Worm (Caenorhabditis elegans) whole organism, L4 larva: ENCODE measurements around the gene ttll-4.

Experiments
- D1046.2 ChIP-seq: fragments of 200-800 bp; sonication (Bioruptor generic); IDR thresholded peaks from 2 replicates; pipeline ENCODE4 v1.3.6; 2022; ENCODE audit warnings: missing genetic modification characterization, missing compliant biosample characterization
- F37D6.2 ChIP-seq: sonication (generic microtip); optimal IDR thresholded peaks from 2 replicates; lab custom pipeline; 2016; ENCODE audit warnings: mild to moderate bottlenecking, missing genetic modification characterization, missing compliant biosample characterization
- F49E8.2 ChIP-seq: sonication (generic microtip); optimal IDR thresholded peaks from 2 replicates; lab custom pipeline; 2016; ENCODE audit warnings: missing compliant biosample characterization, mild to moderate bottlenecking, missing genetic modification characterization, borderline replicate concordance
- R02D3.7 ChIP-seq: fragments of 150-350 bp; sonication (generic microtip); optimal IDR thresholded peaks from 3 replicates; lab custom pipeline; 2014; ENCODE audit warnings: missing biosample characterization, missing genetic modification characterization
- T20F7.1 ChIP-seq: fragments of 200-800 bp; sonication (Bioruptor generic); optimal IDR thresholded peaks from 2 replicates; lab custom pipeline; 2018; ENCODE audit warnings: mild to moderate bottlenecking, missing genetic modification characterization, missing compliant biosample characterization
- ZK337.2 ChIP-seq: fragments of 200-800 bp; sonication (Bioruptor generic); IDR thresholded peaks from 2 replicates; pipeline ENCODE4 v1.3.6; 2022; ENCODE audit warnings: missing genetic modification reagents, missing genetic modification characterization, missing compliant biosample characterization
- ZK546.5 ChIP-seq, 2 experiments: sonication (generic microtip); optimal IDR thresholded peaks; 2 replicates each; lab custom pipeline; 2017; ENCODE audit warnings: missing biosample characterization in 2 of 2, missing genetic modification characterization in 2 of 2
- aha-1 ChIP-seq: fragments of 150-350 bp; peaks from one replicate; lab custom pipeline; 2014; ENCODE audit warnings: missing biosample characterization, missing genetic modification characterization
- aly-2 ChIP-seq: sonication (generic microtip); optimal IDR thresholded peaks from 2 replicates; lab custom pipeline; 2018; ENCODE audit warnings: missing biosample characterization, missing genetic modification characterization
- ama-1 ChIP-seq: fragments of 150-350 bp; optimal IDR thresholded peaks from 2 replicates; lab custom pipeline; 2014; ENCODE audit warnings: inconsistent platforms, mixed read lengths
- attf-4 ChIP-seq: sonication (generic microtip); optimal IDR thresholded peaks from 3 replicates; lab custom pipeline; 2017; ENCODE audit warnings: missing biosample characterization, missing genetic modification characterization
- ceh-20 ChIP-seq: fragments of 200-800 bp; sonication (Bioruptor generic); IDR thresholded peaks from 2 replicates; pipeline ENCODE4 v1.3.6; 2022; ENCODE audit warnings: missing genetic modification reagents, missing genetic modification characterization, missing compliant biosample characterization
- ceh-32 ChIP-seq: sonication (generic microtip); optimal IDR thresholded peaks from 2 replicates; lab custom pipeline; 2016; ENCODE audit warnings: mild to moderate bottlenecking, missing genetic modification characterization, missing compliant biosample characterization; ENCODE audit not compliant: poor library complexity
- ceh-82 ChIP-seq: sonication (generic microtip); optimal IDR thresholded peaks from 2 replicates; lab custom pipeline; 2017; ENCODE audit warnings: missing biosample characterization, missing genetic modification characterization
- ces-1 ChIP-seq: fragments of 150-350 bp; sonication (generic microtip); optimal IDR thresholded peaks from 4 replicates; lab custom pipeline; 2014; ENCODE audit warnings: missing biosample characterization, missing genetic modification reagents, missing genetic modification characterization
- cey-2 ChIP-seq: sonication (generic microtip); optimal IDR thresholded peaks from 3 replicates; lab custom pipeline; 2017; ENCODE audit warnings: missing genetic modification characterization, mild to moderate bottlenecking, missing compliant biosample characterization, antibody characterized with exemption, borderline replicate concordance; ENCODE audit not compliant: insufficient read depth
- dmd-6 ChIP-seq: fragments of 200-800 bp; sonication (Bioruptor generic); IDR thresholded peaks from 2 replicates; pipeline ENCODE4 v1.3.6; 2022; ENCODE audit warnings: missing genetic modification reagents, missing genetic modification characterization, missing compliant biosample characterization
- dmd-8 ChIP-seq: fragments of 200-800 bp; sonication (Bioruptor generic); IDR thresholded peaks from 2 replicates; pipeline ENCODE4 v1.3.6; 2022; ENCODE audit warnings: missing genetic modification characterization, missing compliant biosample characterization
- dpl-1 ChIP-seq: fragments of 150-350 bp; optimal IDR thresholded peaks from 2 replicates; lab custom pipeline; 2014; ENCODE audit warnings: missing biosample characterization, missing genetic modification reagents, missing genetic modification characterization
- fos-1 ChIP-seq: fragments of 150-350 bp; optimal IDR thresholded peaks from 2 replicates; lab custom pipeline; 2014; ENCODE audit warnings: missing biosample characterization, missing genetic modification characterization
- hlh-30 ChIP-seq: sonication (generic microtip); optimal IDR thresholded peaks from 2 replicates; lab custom pipeline; 2017; ENCODE audit warnings: antibody characterized with exemption, mild to moderate bottlenecking, missing genetic modification characterization, missing compliant biosample characterization; ENCODE audit not compliant: insufficient read depth
- hmg-1.1 ChIP-seq: fragments of 200-800 bp; sonication (Bioruptor generic); IDR thresholded peaks from 2 replicates; pipeline ENCODE4 v1.3.6; 2022; ENCODE audit warnings: missing genetic modification reagents, missing genetic modification characterization, missing compliant biosample characterization
- jun-1 ChIP-seq: fragments of 150-350 bp; optimal IDR thresholded peaks from 2 replicates; lab custom pipeline; 2014; ENCODE audit warnings: missing biosample characterization, missing genetic modification reagents, missing genetic modification characterization
- lin-15B ChIP-seq: fragments of 150-350 bp; sonication (generic microtip); optimal IDR thresholded peaks from 3 replicates; lab custom pipeline; 2014; ENCODE audit warnings: missing biosample characterization, missing genetic modification characterization
- lin-38 ChIP-seq: fragments of 200-800 bp; sonication (Bioruptor generic); IDR thresholded peaks from 2 replicates; pipeline ENCODE4 v1.3.6; 2022; ENCODE audit warnings: missing genetic modification reagents, missing genetic modification characterization, missing compliant biosample characterization
- madf-9 ChIP-seq: fragments of 200-800 bp; sonication (Bioruptor generic); conservative IDR thresholded peaks from 2 replicates; pipeline ENCODE4 v1.3.6; 2022; ENCODE audit warnings: missing genetic modification reagents, missing genetic modification characterization, missing compliant biosample characterization
- mdl-1 ChIP-seq, 2 experiments: fragments of 150-350 bp in 1 of 2; sonication (generic microtip) in 1 of 2; optimal IDR thresholded peaks; 2 replicates each; lab custom pipeline; 2014 to 2017; ENCODE audit warnings: missing biosample characterization in 2 of 2, missing genetic modification characterization in 2 of 2
- mdt-29 ChIP-seq: fragments of 200-800 bp; sonication (Bioruptor generic); IDR thresholded peaks from 2 replicates; pipeline ENCODE4 v1.3.6; 2022; ENCODE audit warnings: missing genetic modification reagents, missing genetic modification characterization, missing compliant biosample characterization
- mes-2 ChIP-seq: sonication (generic microtip); optimal IDR thresholded peaks from 2 replicates; lab custom pipeline; 2016; ENCODE audit warnings: missing genotype, mild to moderate bottlenecking, missing genetic modification characterization, missing compliant biosample characterization; ENCODE audit not compliant: poor library complexity, severe bottlenecking
- mxl-2 ChIP-seq: fragments of 200-800 bp; sonication (Bioruptor generic); conservative IDR thresholded peaks from 2 replicates; pipeline ENCODE4 v1.3.6; 2022; ENCODE audit warnings: missing genetic modification reagents, missing genetic modification characterization, missing compliant biosample characterization
- nhr-102 ChIP-seq: sonication (generic microtip); optimal IDR thresholded peaks from 2 replicates; lab custom pipeline; 2016; ENCODE audit warnings: mild to moderate bottlenecking, missing genetic modification characterization, moderate library complexity, missing compliant biosample characterization
- nhr-11 ChIP-seq: fragments of 150-350 bp; optimal IDR thresholded peaks from 2 replicates; lab custom pipeline; 2014; ENCODE audit warnings: missing biosample characterization, missing genetic modification characterization
- nhr-28 ChIP-seq: fragments of 150-350 bp; optimal IDR thresholded peaks from 2 replicates; lab custom pipeline; 2014; ENCODE audit warnings: missing biosample characterization, missing genetic modification characterization
- nhr-6 ChIP-seq: fragments of 150-350 bp; optimal IDR thresholded peaks from 2 replicates; lab custom pipeline; 2014; ENCODE audit warnings: missing biosample characterization, missing genetic modification characterization
- php-3 ChIP-seq: fragments of 200-800 bp; sonication (Bioruptor generic); IDR thresholded peaks from 2 replicates; pipeline ENCODE4 v1.3.6; 2022; ENCODE audit warnings: missing genetic modification reagents, missing genetic modification characterization, missing compliant biosample characterization
- saeg-2 ChIP-seq: fragments of 200-800 bp; sonication (Bioruptor generic); IDR thresholded peaks from 2 replicates; pipeline ENCODE4 v1.3.6; 2022; ENCODE audit warnings: missing genetic modification reagents, missing genetic modification characterization, missing compliant biosample characterization
- skn-1 ChIP-seq: fragments of 150-350 bp; optimal IDR thresholded peaks from 2 replicates; lab custom pipeline; 2014; ENCODE audit warnings: missing biosample characterization, missing genetic modification characterization
- snpc-1.2 ChIP-seq: fragments of 200-800 bp; sonication (Bioruptor generic); IDR thresholded peaks from 2 replicates; pipeline ENCODE4 v1.3.6; 2022; ENCODE audit warnings: missing genetic modification reagents, missing genetic modification characterization, missing compliant biosample characterization
- snpc-4 ChIP-seq: fragments of 150-350 bp; optimal IDR thresholded peaks from 2 replicates; lab custom pipeline; 2014; ENCODE audit warnings: missing biosample characterization, missing genetic modification characterization
- tra-1 ChIP-seq: fragments of 200-800 bp; sonication (Bioruptor generic); IDR thresholded peaks from 2 replicates; pipeline ENCODE4 v1.3.6; 2022; ENCODE audit warnings: missing genetic modification reagents, missing genetic modification characterization, missing compliant biosample characterization
- ztf-7 ChIP-seq: fragments of 150-350 bp; optimal IDR thresholded peaks from 2 replicates; lab custom pipeline; 2014; ENCODE audit warnings: missing biosample characterization, missing genetic modification characterization

Gene ttll-4

DNA sequence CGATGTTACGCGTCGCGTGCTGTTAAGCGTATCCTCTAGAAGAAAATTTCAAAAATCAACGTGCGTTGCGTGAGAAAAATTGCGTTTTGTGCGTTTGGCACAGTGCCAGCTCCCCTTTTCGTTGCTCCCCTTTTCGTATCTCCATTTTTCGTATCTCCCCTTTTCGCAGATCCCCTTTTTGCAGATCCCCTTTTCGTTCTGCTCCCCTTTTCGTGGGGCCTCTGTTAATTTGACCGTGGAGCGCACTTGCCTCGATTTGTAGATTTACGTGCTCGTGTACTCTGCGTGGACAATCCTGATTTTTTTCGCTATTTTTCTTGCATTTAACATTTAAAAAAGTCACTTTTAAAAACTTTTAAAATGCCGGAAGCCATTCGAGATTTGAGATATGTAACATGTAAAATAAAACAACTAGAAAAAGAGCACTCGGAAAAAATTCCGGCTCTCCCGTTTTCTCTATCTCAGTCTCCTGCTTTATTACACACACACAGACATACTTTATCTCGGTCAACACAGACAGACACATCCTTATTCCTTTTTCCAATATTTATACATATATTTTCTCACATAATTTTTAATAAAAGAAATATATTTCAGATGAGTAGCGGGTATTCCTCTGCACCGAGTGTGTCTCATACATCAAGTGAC lies at the start of gene ttll-4 (continued):
- TF ChIP-seq T20F7.1 (peak; percentile 24), dmd-6 (peak; percentile 40; the same call in 1 of the 2 replicates), F49E8.2 (tag; lab: Kevin White, UChicago) (no peak), cey-2 (tag; lab: Kevin White, UChicago) (no peak)

DNA sequence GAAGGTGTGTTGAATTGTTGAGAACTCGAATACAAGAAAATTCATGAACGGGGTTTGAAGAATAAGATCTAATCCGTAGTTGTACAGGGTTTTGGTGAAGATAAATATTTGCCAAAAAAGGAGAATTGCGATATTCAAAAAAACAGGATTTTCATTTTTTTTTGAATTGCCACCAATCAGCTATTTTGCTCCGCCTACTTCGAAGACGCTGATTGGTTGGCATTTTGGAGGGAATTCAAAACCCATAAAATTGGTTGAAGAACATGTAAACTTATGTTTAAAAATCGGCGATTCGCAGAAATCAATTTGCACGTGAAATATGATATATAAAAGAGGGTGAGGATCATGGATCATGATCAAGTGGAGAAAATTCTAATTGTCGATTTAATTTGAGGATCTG lies 47.9 kb upstream of the ttll-4 start:
- TF ChIP-seq nhr-6 (tag; lab: Kevin White, UChicago) (no peak), aly-2 (tag; lab: Kevin White, UChicago) (no peak), attf-4 (no peak), mes-2 (tag; lab: Kevin White, UChicago) (no peak), skn-1 (no peak)

DNA sequence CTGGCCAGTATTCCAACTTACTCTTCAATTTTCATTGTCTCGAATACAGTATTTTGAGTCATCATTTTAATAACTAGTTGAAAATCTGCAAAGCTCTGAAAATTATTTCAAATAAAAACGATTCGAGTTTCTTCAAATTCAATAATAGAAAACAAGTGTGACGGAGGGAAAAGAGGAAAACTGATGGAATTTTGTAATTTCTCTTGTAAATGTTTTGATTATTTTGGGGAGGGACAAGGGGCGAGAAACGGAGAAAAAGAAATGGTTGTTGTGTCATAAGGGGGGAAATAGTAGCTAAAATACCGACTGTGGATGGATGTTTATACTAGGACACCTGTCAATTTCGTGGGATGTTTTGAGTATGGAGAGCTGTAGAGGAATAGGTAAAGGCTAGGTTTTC lies 45.8 kb upstream of the ttll-4 start, which contains the start of gene T16G12.9:
T16G12.9 (minus strand) TSS at position 101 of the 400 bp plus-strand sequence.
- TF ChIP-seq ces-1 = no peak
- TF ChIP-seq T20F7.1 = no peak
- TF ChIP-seq ceh-32 = no peak
- no peak for TF ChIP-seq ZK337.2 (GFP tag; lab: Robert Waterston, UW)
- no peak for TF ChIP-seq dmd-6
- no peak for TF ChIP-seq nhr-28 (tag; lab: Kevin White, UChicago)
- no peak for TF ChIP-seq F49E8.2 (tag; lab: Kevin White, UChicago)
- TF ChIP-seq nhr-11 = no peak
- no peak for TF ChIP-seq D1046.2 (GFP tag; lab: Robert Waterston, UW)
- no peak for TF ChIP-seq aha-1
- no peak for TF ChIP-seq mdt-29 (GFP tag; lab: Robert Waterston, UW)
- TF ChIP-seq dpl-1 (GFP tag; lab: Kevin White, UChicago) = no peak
- no peak for TF ChIP-seq ceh-82 (tag; lab: Kevin White, UChicago)
- TF ChIP-seq hmg-1.1 = no peak
- no peak for TF ChIP-seq saeg-2 (GFP tag; lab: Robert Waterston, UW)
- no peak for TF ChIP-seq hlh-30 (tag; lab: Kevin White, UChicago)

DNA sequence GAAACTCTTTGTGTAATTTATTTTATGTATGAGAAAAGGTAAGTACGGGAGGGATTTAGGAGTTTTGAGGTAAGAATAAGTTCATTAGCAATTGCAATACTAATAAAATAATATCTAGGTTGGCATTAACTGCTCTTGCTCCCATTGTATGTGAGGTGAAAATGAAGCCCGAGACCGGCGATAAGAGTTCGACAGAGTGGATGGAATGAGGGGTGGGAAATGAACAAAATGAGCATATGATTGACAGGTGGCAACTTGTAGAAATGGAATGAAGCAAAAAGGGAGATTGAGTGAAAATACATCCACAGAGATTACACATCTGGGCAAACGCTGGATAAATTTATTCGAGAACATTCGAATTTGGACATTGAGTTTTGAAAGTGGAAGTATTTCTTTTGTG lies 45.2 kb upstream of the ttll-4 start:
- TF ChIP-seq tra-1 (GFP tag; lab: Robert Waterston, UW) (peak; percentile 94), dmd-6 (peak; percentile 54), ZK546.5 (tag; optimal IDR thresholded peaks at IDR 0.05; lab: Kevin White, UChicago) (no peak), madf-9 (GFP tag; lab: Robert Waterston, UW) (no peak), dmd-8 (no peak), mxl-2 (GFP tag; lab: Robert Waterston, UW) (no peak)

DNA sequence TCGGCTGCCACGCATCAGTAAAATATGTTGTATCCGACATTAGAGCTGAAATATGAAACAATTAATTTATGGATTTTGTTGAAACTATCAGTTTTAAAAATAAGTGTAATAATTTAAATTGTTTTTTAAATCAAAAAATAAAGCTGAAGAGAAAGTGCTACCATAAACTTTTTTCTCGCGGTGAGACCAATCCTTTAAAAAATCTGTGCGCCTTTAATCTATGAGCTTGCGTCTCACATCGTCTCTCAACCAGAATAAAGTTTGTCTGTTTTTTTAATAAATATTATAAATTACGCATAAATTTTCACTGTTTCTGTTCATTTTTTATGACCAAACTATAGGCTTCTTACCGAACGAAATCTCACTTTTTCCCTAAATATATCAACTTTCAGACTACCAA lies 40.7 kb upstream of the ttll-4 start, which contains the start of gene T16H12.3:
T16H12.3 (minus strand) TSS at position 51 of the 400 bp plus-strand sequence.
- TF ChIP-seq F37D6.2 (tag; lab: Kevin White, UChicago) (no peak), snpc-1.2 (GFP tag; lab: Robert Waterston, UW) (no peak), fos-1 (tag; lab: Kevin White, UChicago) (no peak), T20F7.1 (no peak), R02D3.7 (tag; lab: Kevin White, UChicago) (no peak), aly-2 (tag; lab: Kevin White, UChicago) (no peak)

DNA sequence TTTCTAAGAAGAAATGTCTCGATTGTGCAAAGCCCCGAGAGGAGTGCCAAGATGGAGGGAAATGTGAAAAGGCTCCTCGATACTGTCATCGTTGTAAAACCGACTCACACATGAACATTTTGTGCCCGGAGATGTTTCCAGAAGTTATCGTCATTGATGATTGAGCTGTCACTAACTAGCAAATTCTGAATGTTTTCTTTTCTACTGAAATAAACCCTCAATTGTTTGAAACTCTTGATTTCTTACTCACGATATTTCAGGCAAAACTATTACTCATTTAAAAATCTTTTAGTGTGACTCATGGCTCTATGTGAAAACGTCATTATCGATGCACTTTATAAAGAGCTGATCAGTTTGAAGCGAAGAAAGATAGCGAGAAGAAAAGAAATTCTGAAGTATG lies 38.9 kb upstream of the ttll-4 start, which contains the start of gene T16H12.13:
T16H12.13 (plus strand) TSS at position 301 of the 400 bp plus-strand sequence.
- TF ChIP-seq ama-1 (lab: Kevin White, UChicago) (no peak), madf-9 (GFP tag; lab: Robert Waterston, UW) (no peak), lin-38 (GFP tag; lab: Robert Waterston, UW) (no peak), mdl-1 (tag; optimal IDR thresholded peaks at IDR 0.05; lab: Kevin White, UChicago) (no peak), R02D3.7 (tag; lab: Kevin White, UChicago) (no peak), snpc-4 (tag; lab: Kevin White, UChicago) (no peak), ztf-7 (tag; lab: Kevin White, UChicago) (no peak), php-3 (GFP tag; lab: Robert Waterston, UW) (no peak), jun-1 (no peak), lin-15B (no peak), ceh-20 (no peak), aha-1 (no peak), nhr-102 (no peak)
- TF ChIP-seq, all 104 proteins: peak for 0
